Worm (Caenorhabditis elegans) whole organism, mixed stage, embryonic: Measurements from ENCODE around the gene C05D12.1.

Experiments
- M03D4.4 ChIP-seq: sonication (generic microtip); optimal IDR thresholded peaks from 2 replicates; lab custom pipeline; 2017; ENCODE audit warnings: mild to moderate bottlenecking, missing genetic modification characterization, missing compliant biosample characterization
- elt-3 ChIP-seq: fragments of 150-350 bp; optimal IDR thresholded peaks from 2 replicates; lab custom pipeline; 2014; ENCODE audit warnings: missing biosample characterization, missing genetic modification characterization
- flh-1 ChIP-seq: fragments of 200-800 bp; sonication (Bioruptor generic); optimal IDR thresholded peaks from 2 replicates; lab custom pipeline; 2018; ENCODE audit warnings: mild to moderate bottlenecking, missing genetic modification characterization, moderate library complexity, missing compliant biosample characterization
- lin-32 ChIP-seq: fragments of 200-800 bp; sonication (Bioruptor generic); optimal IDR thresholded peaks from 2 replicates; lab custom pipeline; 2018; ENCODE audit warnings: mild to moderate bottlenecking, missing genetic modification characterization, missing compliant biosample characterization
- mep-1 ChIP-seq: fragments of 150-350 bp; optimal IDR thresholded peaks from 2 replicates; lab custom pipeline; 2017; ENCODE audit warnings: missing biosample characterization, missing genetic modification reagents, missing genetic modification characterization, inconsistent platforms
- nhr-12 ChIP-seq: fragments of 150-350 bp; optimal IDR thresholded peaks from 2 replicates; lab custom pipeline; 2014; ENCODE audit warnings: missing biosample characterization, missing genetic modification characterization
- nhr-237 ChIP-seq: fragments of 150-350 bp; optimal IDR thresholded peaks from 2 replicates; lab custom pipeline; 2014; ENCODE audit warnings: missing biosample characterization, missing genetic modification characterization
- nhr-28 ChIP-seq: fragments of 150-350 bp; optimal IDR thresholded peaks from 2 replicates; lab custom pipeline; 2014; ENCODE audit warnings: missing biosample characterization, missing genetic modification characterization
- nhr-76 ChIP-seq: sonication (generic microtip); optimal IDR thresholded peaks from 2 replicates; lab custom pipeline; 2017; ENCODE audit warnings: missing biosample characterization, missing genetic modification characterization
- pha-4 ChIP-seq: fragments of 150-350 bp; optimal IDR thresholded peaks from 2 replicates; lab custom pipeline; 2018; ENCODE audit warnings: missing biosample characterization, missing genetic modification reagents, missing genetic modification characterization
- sem-2 ChIP-seq: fragments of 200-800 bp; sonication (Bioruptor generic); optimal IDR thresholded peaks from 2 replicates; lab custom pipeline; 2018; ENCODE audit warnings: mild to moderate bottlenecking, missing genetic modification characterization, missing compliant biosample characterization
- snpc-4 ChIP-seq: fragments of 150-350 bp; optimal IDR thresholded peaks from 2 replicates; lab custom pipeline; 2014; ENCODE audit warnings: missing biosample characterization, missing genetic modification characterization
- unc-39 ChIP-seq: fragments of 150-350 bp; optimal IDR thresholded peaks from 2 replicates; lab custom pipeline; 2014; ENCODE audit warnings: missing biosample characterization, missing genetic modification characterization
- unc-62 ChIP-seq: fragments of 150-350 bp; optimal IDR thresholded peaks from 2 replicates; lab custom pipeline; 2014; ENCODE audit warnings: missing biosample characterization, missing genetic modification reagents, missing genetic modification characterization

ce11 chrII:11455140-11455539 is 39.6 kb upstream of the C05D12.1 start:
- no peak for TF ChIP-seq nhr-28 (tag; lab: Kevin White, UChicago)
- no peak for TF ChIP-seq unc-62 (GFP tag; lab: Kevin White, UChicago)
- TF ChIP-seq nhr-237 (tag; lab: Kevin White, UChicago): no peak
- no peak for TF ChIP-seq mep-1 (tag; lab: Kevin White, UChicago)
- no peak for TF ChIP-seq lin-32
- no peak for TF ChIP-seq unc-39 (tag; lab: Kevin White, UChicago)
- no peak for TF ChIP-seq snpc-4
- TF ChIP-seq elt-3 (tag; lab: Kevin White, UChicago): no peak
- no peak for TF ChIP-seq flh-1
- no peak for TF ChIP-seq pha-4 (tag; lab: Kevin White, UChicago)
- TF ChIP-seq sem-2 (GFP tag; lab: Kevin White, UChicago): no peak
- no peak for TF ChIP-seq nhr-76 (tag; lab: Kevin White, UChicago)
- no peak for TF ChIP-seq M03D4.4 (tag; lab: Kevin White, UChicago)
- TF ChIP-seq nhr-12: no peak
